Worm (Caenorhabditis elegans): ENCODE results near the gene srg-56.

Gene srg-56

ce11 chrV:2711429-2711828 lies 26.6 kb downstream of the srg-56 start, which contains the start of gene C24B9.3:
Gene C24B9.3, minus strand, starts transcription at chrV:2711599.
- TF ChIP-seq bed-3 (GFP tag; optimal IDR thresholded peaks at IDR 0.05) (no peak), ceh-83 (GFP tag; optimal IDR thresholded peaks at IDR 0.05) (no peak), nhr-28 (tag; optimal IDR thresholded peaks at IDR 0.05) (no peak), nhr-2 (tag; optimal IDR thresholded peaks at IDR 0.05) (no peak), cnd-1 (tag; optimal IDR thresholded peaks at IDR 0.05) (no peak)

DNA sequence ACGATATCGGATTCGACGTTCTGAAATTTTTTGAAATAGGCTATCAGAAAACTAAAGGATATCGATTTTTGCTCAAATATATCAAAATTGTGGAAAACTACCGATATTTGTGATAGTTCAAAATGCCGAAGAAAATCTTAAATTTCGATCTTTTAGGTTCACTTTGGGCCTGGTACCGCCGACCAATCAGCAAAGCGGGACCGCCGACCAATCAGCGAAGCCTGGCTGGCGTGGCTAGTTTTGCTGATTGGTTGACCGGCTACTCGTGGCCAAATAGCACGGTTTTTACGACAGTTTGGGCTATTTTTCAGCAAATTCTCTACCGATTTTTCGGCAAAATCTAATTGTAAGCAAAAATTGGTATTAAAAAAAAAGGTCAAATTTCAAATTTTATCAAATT lies 27.9 kb downstream of the srg-56 start:
- TF ChIP-seq sem-2 (GFP tag; optimal IDR thresholded peaks at IDR 0.05): no peak
- no peak for TF ChIP-seq bed-3 (GFP tag; optimal IDR thresholded peaks at IDR 0.05)
- no peak for TF ChIP-seq cnd-1 (tag; optimal IDR thresholded peaks at IDR 0.05)
- no peak for TF ChIP-seq ceh-83 (GFP tag; optimal IDR thresholded peaks at IDR 0.05)
- TF ChIP-seq nhr-237 (tag; optimal IDR thresholded peaks at IDR 0.05): no peak
- no peak for TF ChIP-seq mep-1 (tag; optimal IDR thresholded peaks at IDR 0.05)

ce11 chrV:2706379-2706778 lies 31.7 kb downstream of the srg-56 start:
- no peak for TF ChIP-seq elt-1 (tag; optimal IDR thresholded peaks at IDR 0.05; ENCODE audit: borderline replicate concordance, insufficient read depth)
- no peak for TF ChIP-seq unc-62 (GFP tag; optimal IDR thresholded peaks at IDR 0.05)
- no peak for TF ChIP-seq lsy-2 (tag; optimal IDR thresholded peaks at IDR 0.05)
- TF ChIP-seq elt-3 (tag; optimal IDR thresholded peaks at IDR 0.05): no peak
- TF ChIP-seq lin-32 (GFP tag; optimal IDR thresholded peaks at IDR 0.05): no peak
- TF ChIP-seq ces-1 (GFP tag; optimal IDR thresholded peaks at IDR 0.05): no peak
- no peak for TF ChIP-seq M03D4.4 (tag; optimal IDR thresholded peaks at IDR 0.05)
- TF ChIP-seq ceh-83 (GFP tag; optimal IDR thresholded peaks at IDR 0.05): no peak
- no peak for TF ChIP-seq mab-5 (tag; optimal IDR thresholded peaks at IDR 0.05)
- TF ChIP-seq mls-2 (tag; optimal IDR thresholded peaks at IDR 0.05): no peak
- TF ChIP-seq bed-3 (GFP tag; optimal IDR thresholded peaks at IDR 0.05): no peak
- no peak for TF ChIP-seq snpc-4 (tag; optimal IDR thresholded peaks at IDR 0.05)
- TF ChIP-seq unc-39 (tag; optimal IDR thresholded peaks at IDR 0.05): no peak
- no peak for TF ChIP-seq pha-4 (tag; optimal IDR thresholded peaks at IDR 0.05)

DNA sequence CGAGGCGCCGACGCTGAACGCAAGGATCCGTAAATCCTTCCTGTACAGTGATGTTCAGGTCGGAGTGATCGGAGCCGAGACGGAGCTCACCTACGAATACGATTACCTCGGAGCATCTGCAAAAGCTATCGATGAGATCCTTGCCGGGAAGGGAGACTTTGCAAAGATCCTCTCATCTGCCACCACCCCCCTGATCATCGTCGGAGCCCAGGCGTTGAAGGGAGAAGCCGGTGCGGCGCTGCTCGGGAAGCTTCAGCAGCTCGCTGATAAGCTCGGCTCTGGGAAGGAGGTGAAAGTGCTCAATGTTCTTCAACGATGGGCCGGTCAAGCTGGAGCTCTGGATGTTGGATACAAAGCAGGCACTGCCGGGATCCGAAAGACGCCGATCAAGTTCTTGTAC lies 34.8 kb downstream of the srg-56 start:
- TF ChIP-seq blmp-1 (tag; optimal IDR thresholded peaks at IDR 0.05) (no peak), sptf-1 (tag; optimal IDR thresholded peaks at IDR 0.05) (no peak), ceh-39 (tag; optimal IDR thresholded peaks at IDR 0.05) (no peak), sem-2 (GFP tag; optimal IDR thresholded peaks at IDR 0.05) (no peak), ham-2 (GFP tag; optimal IDR thresholded peaks at IDR 0.05) (no peak), ceh-43 (GFP tag; optimal IDR thresholded peaks at IDR 0.05) (no peak), mab-5 (tag; optimal IDR thresholded peaks at IDR 0.05) (no peak), bed-3 (GFP tag; optimal IDR thresholded peaks at IDR 0.05) (no peak), unc-120 (tag; optimal IDR thresholded peaks at IDR 0.05; ENCODE audit: poor library complexity, severe bottlenecking) (no peak), flh-1 (GFP tag; optimal IDR thresholded peaks at IDR 0.05) (no peak), elt-3 (tag; optimal IDR thresholded peaks at IDR 0.05) (no peak), drap-1 (GFP tag; optimal IDR thresholded peaks at IDR 0.05) (no peak), nhr-76 (tag; optimal IDR thresholded peaks at IDR 0.05) (no peak), nhr-2 (tag; optimal IDR thresholded peaks at IDR 0.05) (no peak), mls-2 (tag; optimal IDR thresholded peaks at IDR 0.05) (no peak), pha-4 (tag; optimal IDR thresholded peaks at IDR 0.05) (no peak)

DNA sequence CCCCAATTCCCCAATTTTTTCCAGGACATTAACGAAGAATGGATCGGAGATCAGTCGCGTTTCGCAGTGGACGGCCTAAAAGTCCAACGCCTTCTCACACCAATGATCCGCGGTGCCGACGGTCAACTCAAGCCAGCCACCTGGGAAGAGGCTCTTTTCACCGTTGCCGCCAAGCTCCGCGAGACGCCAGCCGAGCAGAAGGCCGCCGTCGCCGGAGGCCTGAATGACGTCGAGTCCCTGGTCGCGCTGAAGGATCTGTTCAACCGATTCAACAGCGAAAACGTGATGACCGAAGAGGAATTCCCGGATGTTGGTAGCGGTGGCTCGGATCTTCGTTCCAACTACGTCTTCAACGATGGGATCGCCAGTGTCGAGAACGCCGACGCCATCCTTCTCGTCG lies 35.2 kb downstream of the srg-56 start:
- TF ChIP-seq sptf-1 (tag; optimal IDR thresholded peaks at IDR 0.05) (no peak), mab-5 (tag; optimal IDR thresholded peaks at IDR 0.05) (no peak), ztf-11 (tag; optimal IDR thresholded peaks at IDR 0.05) (no peak), unc-39 (tag; optimal IDR thresholded peaks at IDR 0.05) (no peak), unc-120 (tag; optimal IDR thresholded peaks at IDR 0.05; ENCODE audit: poor library complexity, severe bottlenecking) (no peak), ham-2 (GFP tag; optimal IDR thresholded peaks at IDR 0.05) (no peak), hlh-1 (tag; optimal IDR thresholded peaks at IDR 0.05) (no peak), flh-1 (GFP tag; optimal IDR thresholded peaks at IDR 0.05) (no peak), ceh-83 (GFP tag; optimal IDR thresholded peaks at IDR 0.05) (no peak), unc-62 (GFP tag; optimal IDR thresholded peaks at IDR 0.05) (no peak), nhr-237 (tag; optimal IDR thresholded peaks at IDR 0.05) (no peak), lin-32 (GFP tag; optimal IDR thresholded peaks at IDR 0.05) (no peak), ces-1 (GFP tag; optimal IDR thresholded peaks at IDR 0.05) (no peak), ceh-39 (tag; optimal IDR thresholded peaks at IDR 0.05) (no peak), elt-3 (tag; optimal IDR thresholded peaks at IDR 0.05) (no peak), cnd-1 (tag; optimal IDR thresholded peaks at IDR 0.05) (no peak)
